Fruit fly (Drosophila melanogaster) whole organism, embryonic: ENCODE data around the gene Muc4B.
A peak's percentile ranks its signal among the peaks of the same experiment; 100 is the strongest.

Source experiments
- Ada2b ChIP-seq: fragments of 200-800 bp; sonication (Bioruptor generic); IDR thresholded peaks from 2 replicates; pipeline ENCODE4 v1.3.6; 2022; ENCODE audit warnings: missing biosample characterization, missing genetic modification characterization
- CG11504 ChIP-seq: fragments of 200-800 bp; sonication (Bioruptor generic); optimal IDR thresholded peaks from 3 replicates; lab custom pipeline; 2019; ENCODE audit warnings: missing biosample characterization, mild to moderate bottlenecking, missing genetic modification characterization, moderate library complexity
- CG12769 ChIP-seq: fragments of 200-800 bp; sonication (Bioruptor generic); optimal IDR thresholded peaks from 2 replicates; lab custom pipeline; 2019; ENCODE audit warnings: missing biosample characterization, mild to moderate bottlenecking, missing genetic modification characterization, moderate library complexity
- CG13123 ChIP-seq: fragments of 200-800 bp; sonication (Bioruptor generic); optimal IDR thresholded peaks from 2 replicates; lab custom pipeline; 2016; ENCODE audit warnings: missing biosample characterization, missing genetic modification characterization
- CG14710 ChIP-seq: fragments of 200-800 bp; sonication (Bioruptor generic); optimal IDR thresholded peaks from 3 replicates; lab custom pipeline; 2019; ENCODE audit warnings: missing biosample characterization, mild to moderate bottlenecking, missing genetic modification characterization, moderate library complexity
- CG1603 ChIP-seq: fragments of 200-800 bp; sonication (Bioruptor generic); optimal IDR thresholded peaks from 2 replicates; lab custom pipeline; 2019; ENCODE audit warnings: missing biosample characterization, mild to moderate bottlenecking, missing genetic modification characterization, moderate library complexity
- CG18599 ChIP-seq: fragments of 200-800 bp; sonication (Bioruptor generic); optimal IDR thresholded peaks from 3 replicates; lab custom pipeline; 2017; ENCODE audit warnings: missing biosample characterization, missing genetic modification characterization, mild to moderate bottlenecking, moderate library complexity, missing genetic modification reagents
- CG2678 ChIP-seq: fragments of 200-800 bp; sonication (Bioruptor generic); optimal IDR thresholded peaks from 3 replicates; lab custom pipeline; 2019; ENCODE audit warnings: missing biosample characterization, mild to moderate bottlenecking, missing genetic modification characterization, moderate library complexity
- CG2712 ChIP-seq: fragments of 200-800 bp; optimal IDR thresholded peaks from 3 replicates; lab custom pipeline; 2019; ENCODE audit warnings: missing biosample characterization, mild to moderate bottlenecking, missing genetic modification characterization, moderate library complexity
- CG32767 ChIP-seq: fragments of 200-800 bp; sonication (Bioruptor generic); IDR thresholded peaks from 2 replicates; pipeline ENCODE4 v1.3.6; 2022; ENCODE audit warnings: missing biosample characterization, missing genetic modification characterization
- CG6791 ChIP-seq: fragments of 200-800 bp; sonication (Bioruptor generic); IDR thresholded peaks from 3 replicates; pipeline ENCODE4 v1.3.6; 2022; ENCODE audit warnings: missing biosample characterization, missing genetic modification characterization; ENCODE audit not compliant: partially characterized antibody
- CG7839 ChIP-seq: fragments of 200-800 bp; sonication (Bioruptor generic); optimal IDR thresholded peaks from 3 replicates; lab custom pipeline; 2018; ENCODE audit warnings: missing biosample characterization, mild to moderate bottlenecking, missing genetic modification characterization, moderate library complexity
- CG8281 ChIP-seq: fragments of 200-800 bp; sonication (Bioruptor generic); optimal IDR thresholded peaks from 2 replicates; lab custom pipeline; 2018; ENCODE audit warnings: missing biosample characterization, mild to moderate bottlenecking, missing genetic modification characterization, moderate library complexity
- CG8290 ChIP-seq, 3 experiments: fragments of 200-800 bp; sonication (Bioruptor generic); optimal IDR thresholded peaks; 2 replicates each; lab custom pipeline; 2016 to 2019; ENCODE audit warnings: missing biosample characterization in 3 of 3, missing genetic modification characterization in 3 of 3, mild to moderate bottlenecking in 2 of 3, moderate library complexity in 1 of 3
- CG9932 ChIP-seq: fragments of 200-800 bp; sonication (Bioruptor generic); IDR thresholded peaks from 2 replicates; pipeline ENCODE4 v1.3.6; 2022; ENCODE audit warnings: missing biosample characterization, missing genetic modification characterization
- CHES-1-like ChIP-seq: fragments of 200-800 bp; sonication (Bioruptor generic); optimal IDR thresholded peaks from 2 replicates; lab custom pipeline; 2016; ENCODE audit warnings: missing biosample characterization, missing genetic modification characterization
- Chrac-16 ChIP-seq: fragments of 200-800 bp; sonication (Bioruptor generic); optimal IDR thresholded peaks from 3 replicates; lab custom pipeline; 2016; ENCODE audit warnings: missing biosample characterization, missing genetic modification characterization
- Doc3 ChIP-seq: fragments of 200-800 bp; sonication (Bioruptor generic); IDR thresholded peaks from 3 replicates; pipeline ENCODE4 v1.3.6; 2022; ENCODE audit warnings: missing biosample characterization, missing genetic modification characterization; ENCODE audit not compliant: partially characterized antibody
- Drgx ChIP-seq: fragments of 200-800 bp; sonication (Bioruptor generic); IDR thresholded peaks from 2 replicates; pipeline ENCODE4 v1.3.6; 2022; ENCODE audit warnings: missing biosample characterization, missing genetic modification characterization
- Ets97D ChIP-seq: fragments of 200-800 bp; sonication (Bioruptor generic); optimal IDR thresholded peaks from 3 replicates; lab custom pipeline; 2016; ENCODE audit warnings: missing biosample characterization, missing genetic modification characterization
- Hand ChIP-seq: fragments of 200-800 bp; sonication (Bioruptor generic); optimal IDR thresholded peaks from 2 replicates; lab custom pipeline; 2017; ENCODE audit warnings: mild to moderate bottlenecking, missing biosample characterization, missing genetic modification reagents, missing genetic modification characterization
- Hey ChIP-seq: fragments of 200-800 bp; sonication (Bioruptor generic); optimal IDR thresholded peaks from 3 replicates; lab custom pipeline; 2018; ENCODE audit warnings: missing biosample characterization, mild to moderate bottlenecking, missing genetic modification characterization
- Hr51 ChIP-seq, 2 experiments: fragments of 200-800 bp; sonication (Bioruptor generic); optimal IDR thresholded peaks; 2 replicates in 1 of 2; 3 replicates in 1 of 2; lab custom pipeline; 2016 to 2018; ENCODE audit warnings: missing biosample characterization in 2 of 2, missing genetic modification characterization in 2 of 2, mild to moderate bottlenecking in 1 of 2, moderate library complexity in 1 of 2
- Jarid2 ChIP-seq: fragments of 200-800 bp; sonication (Bioruptor generic); optimal IDR thresholded peaks from 3 replicates; lab custom pipeline; 2017; ENCODE audit warnings: mild to moderate bottlenecking, missing biosample characterization, missing genetic modification reagents, missing genetic modification characterization
- Med ChIP-seq: fragments of 200-800 bp; sonication (Bioruptor generic); peaks from one replicate; lab custom pipeline; 2016; ENCODE audit warnings: missing biosample characterization, missing genetic modification characterization, mild to moderate bottlenecking, inconsistent platforms, moderate library complexity
- NFAT ChIP-seq: fragments of 200-800 bp; sonication (Bioruptor generic); IDR thresholded peaks from 2 replicates; pipeline ENCODE4 v1.3.6; 2022; ENCODE audit warnings: missing biosample characterization, missing genetic modification characterization
- Optix ChIP-seq: fragments of 200-800 bp; sonication (Bioruptor generic); IDR thresholded peaks from 3 replicates; pipeline ENCODE4 v1.3.6; 2022; ENCODE audit warnings: missing biosample characterization, missing genetic modification characterization
- Ptx1 ChIP-seq: fragments of 200-800 bp; sonication (Bioruptor generic); IDR thresholded peaks from 2 replicates; pipeline ENCODE4 v1.3.6; 2022; ENCODE audit warnings: missing biosample characterization, missing genetic modification characterization
- Six4 ChIP-seq: fragments of 200-800 bp; sonication (Bioruptor generic); optimal IDR thresholded peaks from 2 replicates; lab custom pipeline; 2016; ENCODE audit warnings: missing biosample characterization, missing genetic modification characterization
- Sox102F ChIP-seq: fragments of 200-800 bp; sonication (Bioruptor generic); optimal IDR thresholded peaks from 2 replicates; lab custom pipeline; 2018; ENCODE audit warnings: missing biosample characterization, mild to moderate bottlenecking, missing genetic modification characterization, moderate library complexity
- Spps ChIP-seq: fragments of 200-800 bp; sonication (Bioruptor generic); optimal IDR thresholded peaks from 2 replicates; lab custom pipeline; 2018; ENCODE audit warnings: missing biosample characterization, mild to moderate bottlenecking, missing genetic modification characterization
- TFAM ChIP-seq: fragments of 200-800 bp; sonication (Bioruptor generic); optimal IDR thresholded peaks from 2 replicates; lab custom pipeline; 2017; ENCODE audit warnings: missing biosample characterization, missing genetic modification characterization, inconsistent platforms
- abd-A ChIP-seq: fragments of 200-800 bp; sonication (Bioruptor generic); optimal IDR thresholded peaks from 3 replicates; lab custom pipeline; 2019; ENCODE audit warnings: missing biosample characterization, mild to moderate bottlenecking, missing genetic modification characterization, moderate library complexity
- ase ChIP-seq: fragments of 200-800 bp; sonication (Bioruptor generic); IDR thresholded peaks from 3 replicates; pipeline ENCODE4 v1.3.6; 2022; ENCODE audit warnings: missing biosample characterization, missing genetic modification characterization
- az2 ChIP-seq: fragments of 200-800 bp; sonication (Bioruptor generic); optimal IDR thresholded peaks from 3 replicates; lab custom pipeline; 2016; ENCODE audit warnings: missing biosample characterization, missing genetic modification characterization
- caup ChIP-seq: fragments of 200-800 bp; sonication (Bioruptor generic); optimal IDR thresholded peaks from 3 replicates; lab custom pipeline; 2017; ENCODE audit warnings: missing biosample characterization, mild to moderate bottlenecking, missing genetic modification characterization, moderate library complexity; ENCODE audit not compliant: severe bottlenecking
- dmrt99B ChIP-seq: fragments of 200-800 bp; sonication (Bioruptor generic); optimal IDR thresholded peaks from 2 replicates; lab custom pipeline; 2018; ENCODE audit warnings: missing biosample characterization, mild to moderate bottlenecking, missing genetic modification characterization, moderate library complexity
- gem ChIP-seq: fragments of 200-800 bp; sonication (Bioruptor generic); optimal IDR thresholded peaks from 2 replicates; lab custom pipeline; 2019; ENCODE audit warnings: missing biosample characterization, mild to moderate bottlenecking, missing genetic modification characterization, moderate library complexity
- gsb-n ChIP-seq: fragments of 200-800 bp; sonication (Bioruptor generic); optimal IDR thresholded peaks from 3 replicates; lab custom pipeline; 2018; ENCODE audit warnings: missing biosample characterization, mild to moderate bottlenecking, missing genetic modification characterization
- lov ChIP-seq, 2 experiments: fragments of 200-800 bp in 1 of 2; fragments of >200 bp in 1 of 2; sonication (Bioruptor generic) in 1 of 2; IDR thresholded peaks in 1 of 2; optimal IDR thresholded peaks in 1 of 2; 2 replicates in 1 of 2; 3 replicates in 1 of 2; pipeline versions ENCODE4 v1.3.6 to Lab custom; 2017 to 2022; ENCODE audit warnings: missing biosample characterization in 1 of 2, missing genetic modification characterization in 1 of 2
- nau ChIP-seq: fragments of 200-800 bp; sonication (Bioruptor generic); optimal IDR thresholded peaks from 3 replicates; lab custom pipeline; 2017; ENCODE audit warnings: missing biosample characterization, mild to moderate bottlenecking, missing genetic modification characterization, missing genetic modification reagents
- org-1 ChIP-seq: fragments of 200-800 bp; sonication (Bioruptor generic); optimal IDR thresholded peaks from 2 replicates; lab custom pipeline; 2017; ENCODE audit warnings: missing biosample characterization, missing genetic modification characterization
- sens ChIP-seq: fragments of 200-800 bp; sonication (Bioruptor generic); peaks from one replicate; lab custom pipeline; 2016; ENCODE audit warnings: missing biosample characterization, missing genetic modification characterization
- slou ChIP-seq: fragments of 200-800 bp; sonication (Bioruptor generic); optimal IDR thresholded peaks from 3 replicates; lab custom pipeline; 2016; ENCODE audit warnings: missing biosample characterization, missing genetic modification characterization
- tin ChIP-seq: fragments of 200-800 bp; sonication (Bioruptor generic); optimal IDR thresholded peaks from 3 replicates; lab custom pipeline; 2016; ENCODE audit warnings: missing biosample characterization, missing genetic modification characterization
- tna ChIP-seq: fragments of 200-800 bp; sonication (Bioruptor generic); IDR thresholded peaks from 2 replicates; pipeline ENCODE4 v1.3.6; 2022; ENCODE audit warnings: missing biosample characterization, missing genetic modification characterization; ENCODE audit not compliant: partially characterized antibody
- tup ChIP-seq: fragments of 200-800 bp; sonication (Bioruptor generic); optimal IDR thresholded peaks from 2 replicates; lab custom pipeline; 2016; ENCODE audit warnings: missing biosample characterization, mild to moderate bottlenecking, missing genetic modification characterization, moderate library complexity

The Muc4B gene

DNA sequence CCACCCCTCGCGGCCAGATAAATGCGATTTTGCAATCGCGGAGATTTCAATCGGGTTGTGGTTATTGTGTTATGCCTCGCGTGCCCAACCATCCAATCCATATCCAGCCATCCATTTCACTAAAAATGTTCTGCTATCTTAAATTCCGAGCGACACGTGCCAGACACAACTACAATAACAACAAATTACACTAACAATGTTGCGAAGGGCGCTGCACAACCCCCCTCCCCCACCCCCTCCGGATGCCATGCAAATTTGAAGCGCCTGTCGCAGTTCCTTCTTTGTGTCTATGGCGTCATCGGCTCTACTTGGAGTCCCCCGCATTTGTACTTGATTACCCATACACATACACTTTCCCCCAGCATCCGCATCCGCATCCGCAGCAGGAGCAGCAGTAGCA, 19.4 kb upstream of the Muc4B start:
- TF ChIP-seq lov (optimal IDR thresholded peaks at IDR 0.05; lab: Kevin White, UChicago) (no peak), lov (GFP tag; IDR thresholded peaks at IDR 0.05; lab: Robert Waterston, UW) (no peak), Hey (tag; lab: Kevin White, UChicago) (peak; percentile 92), Doc3 (no peak), Med (peak; percentile 56), CG8281 (tag; lab: Kevin White, UChicago) (no peak), Ada2b (GFP tag; lab: Robert Waterston, UW) (no peak), CG14710 (tag; lab: Kevin White, UChicago) (no peak), slou (GFP tag; lab: Kevin White, UChicago) (no peak), tin (GFP tag; lab: Kevin White, UChicago) (no peak), abd-A (tag; lab: Kevin White, UChicago) (peak; percentile 23), NFAT (GFP tag; lab: Robert Waterston, UW) (no peak)

- TF ChIP-seq tup (GFP tag; lab: Kevin White, UChicago) (no peak), CG1603 (tag; lab: Kevin White, UChicago) (peak; percentile 34), Chrac-16 (GFP tag; lab: Kevin White, UChicago) (no peak), CG11504 (tag; lab: Kevin White, UChicago) (peak; percentile 22), caup (GFP tag; lab: Kevin White, UChicago) (no peak), Drgx (peak; percentile 70; the same call in 1 of the 2 replicates), TFAM (GFP tag; lab: Kevin White, UChicago) (no peak), CG12769 (no peak), CG32767 (GFP tag; lab: Robert Waterston, UW) (no peak), Sox102F (peak; percentile 19), CG13123 (GFP tag; lab: Kevin White, UChicago) (no peak), gem (tag; lab: Kevin White, UChicago) (peak; percentile 39), CHES-1-like (no peak), Med (peak; percentile 61), ase (GFP tag; lab: Robert Waterston, UW) (no peak), Hand (no peak), Optix (GFP tag; lab: Robert Waterston, UW) (no peak), Jarid2 (no peak), org-1 (GFP tag; lab: Kevin White, UChicago) (no peak), CG6791 (no peak), CG2678 (tag; lab: Kevin White, UChicago) (peak; percentile 5), Ptx1 (GFP tag; lab: Robert Waterston, UW) (0 out of 2 replicates have a peak, but pooled peaks have one; percentile 23), CG2712 (tag; lab: Kevin White, UChicago) (no peak), tna (GFP tag; lab: Robert Waterston, UW) (no peak), lov (optimal IDR thresholded peaks at IDR 0.05; lab: Kevin White, UChicago) (no peak), lov (GFP tag; IDR thresholded peaks at IDR 0.05; lab: Robert Waterston, UW) (no peak), CG8290 (GFP tag; optimal IDR thresholded peaks at IDR 0.05; lab: Kevin White, UChicago) (no peak), CG8290 (tag; optimal IDR thresholded peaks at IDR 0.05; lab: Kevin White, UChicago) (peak in 1 of 2 experiments; percentile 25), Spps (no peak), Six4 (GFP tag; lab: Kevin White, UChicago) (no peak), nau (GFP tag; lab: Kevin White, UChicago) (no peak), gsb-n (no peak), CG18599 (GFP tag; lab: Kevin White, UChicago) (peak; percentile 8), az2 (GFP tag; lab: Kevin White, UChicago) (no peak), Ets97D (GFP tag; lab: Kevin White, UChicago) (no peak), Hr51 (GFP tag; optimal IDR thresholded peaks at IDR 0.05; lab: Kevin White, UChicago) (peak in 1 of 2 experiments; percentile 30), CG9932 (GFP tag; lab: Robert Waterston, UW) (no peak), dmrt99B (tag; lab: Kevin White, UChicago) (peak; percentile 38), CG7839 (tag; lab: Kevin White, UChicago) (peak; percentile 4), sens (GFP tag; lab: Kevin White, UChicago) (peak; percentile 60)
Observed at dm6 chrX:4264319-4264718, 18.4 kb upstream of the Muc4B start.
